Worm (Caenorhabditis elegans) whole organism, L4 larva: ENCODE results near the gene Y57E12B.4.

Experiments used
- D1046.2 ChIP-seq: fragments of 200-800 bp; sonication (Bioruptor generic); IDR thresholded peaks from 2 replicates; pipeline ENCODE4 v1.3.6; 2022; ENCODE audit warnings: missing genetic modification characterization, missing compliant biosample characterization
- F44E2.7 ChIP-seq: fragments of 200-800 bp; sonication (Bioruptor generic); IDR thresholded peaks from 2 replicates; pipeline ENCODE4 v2.1.2; 2022; ENCODE audit warnings: missing genetic modification characterization, missing compliant biosample characterization
- T26A8.4 ChIP-seq: fragments of 200-800 bp; sonication (Bioruptor generic); IDR thresholded peaks from 2 replicates; pipeline ENCODE4 v1.3.6; 2022; ENCODE audit warnings: missing genetic modification characterization, missing compliant biosample characterization
- Y48G9A.11 ChIP-seq: fragments of 200-800 bp; sonication (Bioruptor generic); IDR thresholded peaks from 2 replicates; pipeline ENCODE4 v1.3.6; 2022; ENCODE audit warnings: missing genetic modification reagents, missing genetic modification characterization, missing compliant biosample characterization
- Y75B8A.6 ChIP-seq: fragments of 200-800 bp; sonication (Bioruptor generic); IDR thresholded peaks from 2 replicates; pipeline ENCODE4 v1.3.6; 2022; ENCODE audit warnings: missing genetic modification reagents, missing genetic modification characterization, missing compliant biosample characterization
- ZK546.5 ChIP-seq, 2 experiments: sonication (generic microtip); optimal IDR thresholded peaks; 2 replicates each; lab custom pipeline; 2017; ENCODE audit warnings: missing biosample characterization in 2 of 2, missing genetic modification characterization in 2 of 2
- aha-1 ChIP-seq: fragments of 150-350 bp; peaks from one replicate; lab custom pipeline; 2014; ENCODE audit warnings: missing biosample characterization, missing genetic modification characterization
- aly-2 ChIP-seq: sonication (generic microtip); optimal IDR thresholded peaks from 2 replicates; lab custom pipeline; 2018; ENCODE audit warnings: missing biosample characterization, missing genetic modification characterization
- arid-1 ChIP-seq: fragments of 200-800 bp; sonication (Bioruptor generic); conservative IDR thresholded peaks from 2 replicates; pipeline ENCODE4 v1.3.6; 2022; ENCODE audit warnings: missing genetic modification reagents, missing genetic modification characterization, missing compliant biosample characterization
- ceh-44 ChIP-seq: fragments of 200-800 bp; sonication (Bioruptor generic); IDR thresholded peaks from 2 replicates; pipeline ENCODE4 v1.3.6; 2022; ENCODE audit warnings: missing genetic modification reagents, missing genetic modification characterization, missing compliant biosample characterization
- ctbp-1 ChIP-seq: fragments of 200-800 bp; sonication (Bioruptor generic); IDR thresholded peaks from 2 replicates; pipeline ENCODE4 v1.3.6; 2022; ENCODE audit warnings: missing genetic modification reagents, missing genetic modification characterization, missing compliant biosample characterization
- daf-16 ChIP-seq, 3 experiments: sonication (generic microtip); optimal IDR thresholded peaks; 2 replicates each; lab custom pipeline; 2016 to 2017; ENCODE audit warnings: missing genetic modification characterization in 3 of 3, missing genetic modification reagents in 3 of 3, mild to moderate bottlenecking in 2 of 3, missing compliant biosample characterization in 2 of 3, missing biosample characterization in 1 of 3, moderate library complexity in 1 of 3
- daf-19 ChIP-seq: fragments of 200-800 bp; sonication (Bioruptor generic); conservative IDR thresholded peaks from 2 replicates; pipeline ENCODE4 v1.3.6; 2022; ENCODE audit warnings: missing genetic modification characterization, missing compliant biosample characterization
- daf-8 ChIP-seq: fragments of 200-800 bp; sonication (Bioruptor generic); IDR thresholded peaks from 2 replicates; pipeline ENCODE4 v1.3.6; 2022; ENCODE audit warnings: missing genetic modification characterization, missing compliant biosample characterization
- dmd-6 ChIP-seq: fragments of 200-800 bp; sonication (Bioruptor generic); IDR thresholded peaks from 2 replicates; pipeline ENCODE4 v1.3.6; 2022; ENCODE audit warnings: missing genetic modification reagents, missing genetic modification characterization, missing compliant biosample characterization
- fos-1 ChIP-seq: fragments of 150-350 bp; optimal IDR thresholded peaks from 2 replicates; lab custom pipeline; 2014; ENCODE audit warnings: missing biosample characterization, missing genetic modification characterization
- hmg-1.1 ChIP-seq: fragments of 200-800 bp; sonication (Bioruptor generic); IDR thresholded peaks from 2 replicates; pipeline ENCODE4 v1.3.6; 2022; ENCODE audit warnings: missing genetic modification reagents, missing genetic modification characterization, missing compliant biosample characterization
- lim-7 ChIP-seq: fragments of 200-800 bp; sonication (Bioruptor generic); IDR thresholded peaks from 2 replicates; pipeline ENCODE4 v1.3.6; 2022; ENCODE audit warnings: missing genetic modification characterization, missing compliant biosample characterization
- lin-13 ChIP-seq: fragments of 150-350 bp; optimal IDR thresholded peaks from 2 replicates; lab custom pipeline; 2014; ENCODE audit warnings: missing biosample characterization, missing genetic modification reagents, missing genetic modification characterization
- lin-29 ChIP-seq: fragments of 200-800 bp; sonication (Bioruptor generic); IDR thresholded peaks from 2 replicates; pipeline ENCODE4 v1.3.6; 2022; ENCODE audit warnings: missing genetic modification reagents, missing genetic modification characterization, missing compliant biosample characterization
- lin-38 ChIP-seq: fragments of 200-800 bp; sonication (Bioruptor generic); IDR thresholded peaks from 2 replicates; pipeline ENCODE4 v1.3.6; 2022; ENCODE audit warnings: missing genetic modification reagents, missing genetic modification characterization, missing compliant biosample characterization
- mep-1 ChIP-seq: fragments of 150-350 bp; sonication (generic microtip); optimal IDR thresholded peaks from 3 replicates; lab custom pipeline; 2014; ENCODE audit warnings: missing biosample characterization, missing genetic modification characterization
- mxl-2 ChIP-seq: fragments of 200-800 bp; sonication (Bioruptor generic); conservative IDR thresholded peaks from 2 replicates; pipeline ENCODE4 v1.3.6; 2022; ENCODE audit warnings: missing genetic modification reagents, missing genetic modification characterization, missing compliant biosample characterization
- nhr-102 ChIP-seq: sonication (generic microtip); optimal IDR thresholded peaks from 2 replicates; lab custom pipeline; 2016; ENCODE audit warnings: mild to moderate bottlenecking, missing genetic modification characterization, moderate library complexity, missing compliant biosample characterization
- nhr-11 ChIP-seq: fragments of 150-350 bp; optimal IDR thresholded peaks from 2 replicates; lab custom pipeline; 2014; ENCODE audit warnings: missing biosample characterization, missing genetic modification characterization
- nhr-237 ChIP-seq: sonication (generic microtip); optimal IDR thresholded peaks from 2 replicates; lab custom pipeline; 2017; ENCODE audit warnings: missing biosample characterization, missing genetic modification characterization
- nhr-42 ChIP-seq: fragments of 200-800 bp; sonication (Bioruptor generic); IDR thresholded peaks from 2 replicates; pipeline ENCODE4 v1.3.6; 2022; ENCODE audit warnings: missing genetic modification characterization, missing compliant biosample characterization
- nhr-48 ChIP-seq: sonication (generic microtip); optimal IDR thresholded peaks from 2 replicates; lab custom pipeline; 2016; ENCODE audit warnings: mild to moderate bottlenecking, missing genetic modification characterization, missing compliant biosample characterization
- nhr-76 ChIP-seq: fragments of 150-350 bp; optimal IDR thresholded peaks from 2 replicates; lab custom pipeline; 2014; ENCODE audit warnings: missing biosample characterization, missing genetic modification characterization
- nhr-77 ChIP-seq: fragments of 150-350 bp; optimal IDR thresholded peaks from 2 replicates; lab custom pipeline; 2014; ENCODE audit warnings: missing biosample characterization, missing genetic modification characterization
- php-3 ChIP-seq: fragments of 200-800 bp; sonication (Bioruptor generic); IDR thresholded peaks from 2 replicates; pipeline ENCODE4 v1.3.6; 2022; ENCODE audit warnings: missing genetic modification reagents, missing genetic modification characterization, missing compliant biosample characterization
- saeg-2 ChIP-seq: fragments of 200-800 bp; sonication (Bioruptor generic); IDR thresholded peaks from 2 replicates; pipeline ENCODE4 v1.3.6; 2022; ENCODE audit warnings: missing genetic modification reagents, missing genetic modification characterization, missing compliant biosample characterization
- set-16 ChIP-seq: fragments of 200-800 bp; sonication (Bioruptor generic); IDR thresholded peaks from 2 replicates; pipeline ENCODE4 v1.3.6; 2022; ENCODE audit warnings: missing genetic modification reagents, missing genetic modification characterization, missing compliant biosample characterization
- snpc-1.2 ChIP-seq: fragments of 200-800 bp; sonication (Bioruptor generic); IDR thresholded peaks from 2 replicates; pipeline ENCODE4 v1.3.6; 2022; ENCODE audit warnings: missing genetic modification reagents, missing genetic modification characterization, missing compliant biosample characterization
- tra-1 ChIP-seq: fragments of 200-800 bp; sonication (Bioruptor generic); IDR thresholded peaks from 2 replicates; pipeline ENCODE4 v1.3.6; 2022; ENCODE audit warnings: missing genetic modification reagents, missing genetic modification characterization, missing compliant biosample characterization
- unc-62 ChIP-seq, 3 experiments: fragments of 150-350 bp in 1 of 3; sonication (generic microtip); optimal IDR thresholded peaks in 2 of 3; peaks in 1 of 3; 1 replicate in 1 of 3; 2 replicates in 2 of 3; lab custom pipeline; 2014 to 2017; ENCODE audit warnings: missing biosample characterization in 3 of 3, missing genetic modification characterization in 3 of 3, missing genetic modification reagents in 3 of 3, missing genotype in 1 of 3
- zfp-2 ChIP-seq: sonication (generic microtip); optimal IDR thresholded peaks from 2 replicates; lab custom pipeline; 2016; ENCODE audit warnings: mild to moderate bottlenecking, missing genetic modification characterization, missing compliant biosample characterization
- zip-11 ChIP-seq: fragments of 200-800 bp; sonication (Bioruptor generic); IDR thresholded peaks from 2 replicates; pipeline ENCODE4 v1.3.6; 2022; ENCODE audit warnings: missing genetic modification characterization, missing compliant biosample characterization
- ztf-11 ChIP-seq: fragments of 150-350 bp; optimal IDR thresholded peaks from 2 replicates; lab custom pipeline; 2014; ENCODE audit warnings: missing biosample characterization, missing genetic modification characterization

Y57E12B.4 gene

DNA sequence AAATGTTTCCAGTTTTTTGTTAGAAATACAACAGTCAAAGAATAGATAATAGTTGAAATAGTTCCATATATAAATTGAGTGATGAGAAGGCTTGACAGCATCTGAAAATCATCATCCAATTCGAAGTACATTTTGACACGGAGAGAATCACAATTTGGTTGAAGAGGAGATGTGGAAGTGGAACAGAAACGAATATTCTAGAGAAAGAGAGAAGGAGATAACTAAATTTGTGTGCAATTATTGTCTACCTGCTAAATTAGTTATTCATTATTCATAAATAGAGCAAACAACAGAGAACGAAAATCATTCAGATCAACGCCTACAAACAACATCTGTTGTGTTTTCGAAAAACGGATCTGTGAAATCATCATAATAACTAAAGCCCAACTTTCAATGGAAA is 6.5 kb upstream of the Y57E12B.4 start, which contains the start of gene srg-31:
Gene srg-31 (minus strand): TSS at position 101 of the 400 bp plus-strand sequence.
- TF ChIP-seq unc-62 (GFP tag; optimal IDR thresholded peaks at IDR 0.05 in 1 of 2; lab: Kevin White, UChicago) (peak in 1 of 2 experiments; percentile 51), unc-62 (tag; optimal IDR thresholded peaks at IDR 0.05; lab: Kevin White, UChicago) (no peak), T26A8.4 (GFP tag; lab: Robert Waterston, UW) (no peak)

DNA sequence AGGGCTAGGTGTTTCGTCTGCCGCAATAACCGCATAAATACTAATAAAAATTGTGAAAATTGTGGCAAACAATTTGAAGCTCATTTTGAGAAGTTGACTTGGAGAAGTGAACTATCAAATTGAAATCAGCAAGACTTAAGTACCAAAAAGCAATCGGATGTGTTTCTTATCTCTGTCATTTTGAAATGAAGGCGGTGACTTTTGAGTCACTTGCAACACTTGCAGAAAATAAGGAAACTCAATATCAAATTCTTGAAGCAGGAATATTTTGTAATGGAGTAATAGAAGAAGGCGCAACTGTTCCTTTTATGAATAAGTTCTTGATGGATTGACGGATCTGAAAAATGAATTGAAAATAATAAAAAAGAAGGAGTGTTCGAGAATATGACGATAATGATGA is 4.0 kb upstream of the Y57E12B.4 start, which contains the start of gene T07H8.11:
Gene T07H8.11 (minus strand): TSS at position 101 of the 400 bp plus-strand sequence.
- TF ChIP-seq set-16 (GFP tag; lab: Robert Waterston, UW) (no peak), php-3 (GFP tag; lab: Robert Waterston, UW) (no peak), F44E2.7 (GFP tag; lab: Robert Waterston, UW) (no peak), D1046.2 (GFP tag; lab: Robert Waterston, UW) (no peak), nhr-48 (no peak), daf-8 (no peak), snpc-1.2 (no peak), tra-1 (no peak), nhr-11 (tag; lab: Kevin White, UChicago) (no peak), mxl-2 (no peak), nhr-77 (tag; lab: Kevin White, UChicago) (no peak), ctbp-1 (no peak), Y48G9A.11 (GFP tag; lab: Robert Waterston, UW) (no peak)

DNA sequence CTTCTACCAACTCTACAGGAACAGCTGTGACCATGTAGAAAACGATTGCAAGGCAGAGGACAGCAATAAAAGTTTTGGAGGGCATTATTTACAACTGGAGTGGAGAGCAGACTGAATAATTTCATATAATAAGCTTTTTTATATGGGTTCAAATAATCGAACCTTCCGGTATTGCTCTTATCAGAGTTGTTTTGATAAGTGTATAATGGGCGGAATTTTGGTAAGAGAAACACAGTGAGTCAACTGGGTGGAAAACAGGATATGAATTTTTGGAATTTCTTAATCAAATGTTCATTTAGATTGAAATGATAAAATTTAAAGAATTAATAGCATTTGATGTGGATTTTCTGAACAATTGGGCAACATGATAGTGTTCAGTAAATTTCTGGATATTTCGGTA is 2.4 kb upstream of the Y57E12B.4 start, which contains the start of gene Y57E12B.11:
Gene Y57E12B.11 (minus strand): TSS at position 101 of the 400 bp plus-strand sequence.
- no peak for TF ChIP-seq aha-1 (tag; lab: Kevin White, UChicago)
- TF ChIP-seq nhr-102: no peak
- no peak for TF ChIP-seq saeg-2 (GFP tag; lab: Robert Waterston, UW)
- TF ChIP-seq nhr-237 (tag; lab: Kevin White, UChicago): no peak
- no peak for TF ChIP-seq daf-16 (GFP tag; optimal IDR thresholded peaks at IDR 0.05; lab: Kevin White, UChicago)
- TF ChIP-seq daf-16 (tag; optimal IDR thresholded peaks at IDR 0.05; lab: Kevin White, UChicago): no peak
- no peak for TF ChIP-seq ZK546.5 (tag; optimal IDR thresholded peaks at IDR 0.05; lab: Kevin White, UChicago)
- TF ChIP-seq lin-29: no peak
- no peak for TF ChIP-seq daf-19 (GFP tag; lab: Robert Waterston, UW)
- TF ChIP-seq nhr-42 (GFP tag; lab: Robert Waterston, UW): no peak
- TF ChIP-seq hmg-1.1: no peak
- no peak for TF ChIP-seq ztf-11
- TF ChIP-seq lin-13 (GFP tag; lab: Kevin White, UChicago): no peak
- TF ChIP-seq zfp-2 (tag; lab: Kevin White, UChicago): no peak
- no peak for TF ChIP-seq mep-1 (tag; lab: Kevin White, UChicago)
- no peak for TF ChIP-seq fos-1 (tag; lab: Kevin White, UChicago)

DNA sequence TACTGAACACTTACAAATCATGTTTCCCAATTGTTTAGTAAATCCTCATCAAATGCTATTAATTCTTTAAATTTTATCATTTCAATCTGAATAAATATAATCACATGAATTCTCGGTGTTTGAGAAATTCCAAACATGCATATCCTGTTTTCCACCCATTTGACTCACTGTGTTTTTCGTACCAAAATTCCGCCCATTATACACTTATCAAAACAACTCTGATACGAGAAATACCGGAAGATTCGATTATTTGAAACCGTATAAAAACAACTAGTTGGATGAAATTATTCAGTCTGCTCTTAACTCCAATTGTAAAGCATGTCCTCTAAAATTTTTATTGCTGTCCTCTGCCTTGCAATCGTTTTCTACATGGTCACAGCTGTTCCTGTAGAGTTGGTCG is 883 bp upstream of the Y57E12B.4 start, which contains the start of gene Y57E12B.1:
Gene Y57E12B.1 (plus strand): TSS at position 301 of the 400 bp plus-strand sequence.
- no peak for TF ChIP-seq ctbp-1
- no peak for TF ChIP-seq nhr-76 (tag; lab: Kevin White, UChicago)
- TF ChIP-seq ceh-44 (GFP tag; lab: Robert Waterston, UW): no peak
- TF ChIP-seq zip-11: no peak
- no peak for TF ChIP-seq set-16 (GFP tag; lab: Robert Waterston, UW)
- no peak for TF ChIP-seq lin-38 (GFP tag; lab: Robert Waterston, UW)
- TF ChIP-seq dmd-6 (GFP tag; lab: Robert Waterston, UW): no peak
- TF ChIP-seq Y75B8A.6: no peak
- no peak for TF ChIP-seq arid-1 (GFP tag; lab: Robert Waterston, UW)
- TF ChIP-seq aly-2 (tag; lab: Kevin White, UChicago): no peak
- TF ChIP-seq lim-7 (GFP tag; lab: Robert Waterston, UW): no peak
- TF ChIP-seq, all 104 proteins: peak for 0
